Fruit fly (Drosophila melanogaster) whole organism, embryonic: ENCODE results near the gene CG10866.

Source experiments
- Abd-B ChIP-seq: fragments of 200-800 bp; sonication (Bioruptor generic); optimal IDR thresholded peaks from 2 replicates; lab custom pipeline; 2018; ENCODE audit warnings: missing biosample characterization, mild to moderate bottlenecking, missing genetic modification characterization, moderate library complexity
- BEAF-32 ChIP-seq: fragments of 200-800 bp; sonication (Bioruptor generic); optimal IDR thresholded peaks from 3 replicates; lab custom pipeline; 2017; ENCODE audit warnings: missing biosample characterization, missing genetic modification characterization, mild to moderate bottlenecking, moderate library complexity, missing genetic modification reagents
- CG13894 ChIP-seq: fragments of 200-800 bp; sonication (Bioruptor generic); optimal IDR thresholded peaks from 3 replicates; lab custom pipeline; 2018; ENCODE audit warnings: missing biosample characterization, mild to moderate bottlenecking, missing genetic modification characterization, moderate library complexity
- CG14441 ChIP-seq: fragments of 200-800 bp; sonication (Bioruptor generic); IDR thresholded peaks from 2 replicates; pipeline ENCODE4 v1.3.6; 2022; ENCODE audit warnings: missing biosample characterization, missing genetic modification characterization
- CG15514 ChIP-seq: fragments of 200-800 bp; sonication (Bioruptor generic); optimal IDR thresholded peaks from 3 replicates; lab custom pipeline; 2017; ENCODE audit warnings: missing biosample characterization, missing genetic modification characterization, mild to moderate bottlenecking, moderate library complexity, missing genetic modification reagents
- CG16815 ChIP-seq: fragments of 200-800 bp; sonication (Bioruptor generic); optimal IDR thresholded peaks from 3 replicates; lab custom pipeline; 2017; ENCODE audit warnings: missing biosample characterization, mild to moderate bottlenecking, missing genetic modification characterization
- CG17802 ChIP-seq: fragments of 200-800 bp; sonication (Bioruptor generic); optimal IDR thresholded peaks from 2 replicates; lab custom pipeline; 2018; ENCODE audit warnings: missing biosample characterization, mild to moderate bottlenecking, missing genetic modification characterization, moderate library complexity
- CG1792 ChIP-seq: fragments of 200-800 bp; sonication (Bioruptor generic); optimal IDR thresholded peaks from 2 replicates; lab custom pipeline; 2016; ENCODE audit warnings: missing biosample characterization, missing genetic modification characterization
- CG18599 ChIP-seq: fragments of 200-800 bp; sonication (Bioruptor generic); optimal IDR thresholded peaks from 3 replicates; lab custom pipeline; 2017; ENCODE audit warnings: missing biosample characterization, missing genetic modification characterization, mild to moderate bottlenecking, moderate library complexity, missing genetic modification reagents
- CG2120 ChIP-seq: fragments of 200-800 bp; sonication (Bioruptor generic); optimal IDR thresholded peaks from 3 replicates; lab custom pipeline; 2016; ENCODE audit warnings: missing biosample characterization, missing genetic modification characterization
- CG3838 ChIP-seq: fragments of 200-800 bp; sonication (Bioruptor generic); optimal IDR thresholded peaks from 3 replicates; lab custom pipeline; 2016; ENCODE audit warnings: missing biosample characterization, missing genetic modification characterization
- CG42726 ChIP-seq: fragments of 200-800 bp; sonication (Bioruptor generic); IDR thresholded peaks from 2 replicates; pipeline ENCODE4 v1.3.6; 2022; ENCODE audit warnings: missing biosample characterization, missing genetic modification characterization; ENCODE audit not compliant: partially characterized antibody
- CG4360 ChIP-seq: fragments of 200-800 bp; sonication (Bioruptor generic); IDR thresholded peaks from 2 replicates; pipeline ENCODE4 v1.3.6; 2022; ENCODE audit warnings: missing biosample characterization, missing genetic modification characterization
- CG4820 ChIP-seq: fragments of 200-800 bp; sonication (Bioruptor generic); optimal IDR thresholded peaks from 3 replicates; lab custom pipeline; 2016; ENCODE audit warnings: missing biosample characterization, missing genetic modification characterization
- CG7786 ChIP-seq: fragments of 200-800 bp; sonication (Bioruptor generic); optimal IDR thresholded peaks from 2 replicates; lab custom pipeline; 2016; ENCODE audit warnings: missing biosample characterization, missing genetic modification characterization
- CG7839 ChIP-seq: fragments of 200-800 bp; sonication (Bioruptor generic); optimal IDR thresholded peaks from 3 replicates; lab custom pipeline; 2018; ENCODE audit warnings: missing biosample characterization, mild to moderate bottlenecking, missing genetic modification characterization, moderate library complexity
- CG8281 ChIP-seq: fragments of 200-800 bp; sonication (Bioruptor generic); optimal IDR thresholded peaks from 2 replicates; lab custom pipeline; 2018; ENCODE audit warnings: missing biosample characterization, mild to moderate bottlenecking, missing genetic modification characterization, moderate library complexity
- Fer2 ChIP-seq: fragments of 200-800 bp; sonication (Bioruptor generic); optimal IDR thresholded peaks from 2 replicates; lab custom pipeline; 2018; ENCODE audit warnings: missing biosample characterization, mild to moderate bottlenecking, missing genetic modification characterization, moderate library complexity
- GATAe ChIP-seq: fragments of 200-800 bp; sonication (Bioruptor generic); conservative IDR thresholded peaks from 2 replicates; pipeline ENCODE4 v1.3.6; 2022; ENCODE audit warnings: missing biosample characterization, missing genetic modification characterization
- H15 ChIP-seq: fragments of 200-800 bp; sonication (Bioruptor generic); IDR thresholded peaks from 3 replicates; pipeline ENCODE4 v1.3.6; 2022; ENCODE audit warnings: missing biosample characterization, missing genetic modification characterization
- HLH3B ChIP-seq: fragments of 200-800 bp; sonication (Bioruptor generic); IDR thresholded peaks from 2 replicates; pipeline ENCODE4 v1.3.6; 2022; ENCODE audit warnings: missing biosample characterization, missing genetic modification characterization
- HmgZ ChIP-seq: fragments of 200-800 bp; sonication (Bioruptor generic); optimal IDR thresholded peaks from 2 replicates; lab custom pipeline; 2018; ENCODE audit warnings: missing biosample characterization, mild to moderate bottlenecking, missing genetic modification characterization
- Meics ChIP-seq: fragments of 200-800 bp; sonication (Bioruptor generic); optimal IDR thresholded peaks from 2 replicates; lab custom pipeline; 2017; ENCODE audit warnings: missing biosample characterization, mild to moderate bottlenecking, missing genetic modification characterization
- Ptx1 ChIP-seq: fragments of 200-800 bp; sonication (Bioruptor generic); IDR thresholded peaks from 2 replicates; pipeline ENCODE4 v1.3.6; 2022; ENCODE audit warnings: missing biosample characterization, missing genetic modification characterization
- Usf ChIP-seq: fragments of 200-800 bp; sonication (Bioruptor generic); optimal IDR thresholded peaks from 2 replicates; lab custom pipeline; 2017; ENCODE audit warnings: missing genotype, missing biosample characterization, missing genetic modification characterization
- ac ChIP-seq: fragments of 200-800 bp; sonication (Bioruptor generic); optimal IDR thresholded peaks from 3 replicates; lab custom pipeline; 2017; ENCODE audit warnings: missing biosample characterization, mild to moderate bottlenecking, missing genetic modification characterization
- chif ChIP-seq, 2 experiments: fragments of 200-800 bp; sonication (Bioruptor generic); optimal IDR thresholded peaks; 3 replicates each; lab custom pipeline; 2016; ENCODE audit warnings: missing biosample characterization in 2 of 2, missing genetic modification characterization in 2 of 2
- crp ChIP-seq, 2 experiments: fragments of 200-800 bp; sonication (Bioruptor generic); optimal IDR thresholded peaks; 2 replicates in 1 of 2; 3 replicates in 1 of 2; lab custom pipeline; 2017; ENCODE audit warnings: missing biosample characterization in 2 of 2, missing genetic modification characterization in 2 of 2, mild to moderate bottlenecking in 1 of 2, moderate library complexity in 1 of 2
- cwo ChIP-seq: fragments of 200-800 bp; sonication (Bioruptor generic); optimal IDR thresholded peaks from 3 replicates; lab custom pipeline; 2017; ENCODE audit warnings: missing biosample characterization, missing genetic modification characterization, mild to moderate bottlenecking, moderate library complexity, missing genetic modification reagents
- disco-r ChIP-seq: fragments of 200-800 bp; sonication (Bioruptor generic); optimal IDR thresholded peaks from 2 replicates; lab custom pipeline; 2016; ENCODE audit warnings: missing biosample characterization, missing genetic modification characterization
- ewg ChIP-seq: fragments of 200-800 bp; sonication (Bioruptor generic); optimal IDR thresholded peaks from 3 replicates; lab custom pipeline; 2017; ENCODE audit warnings: mild to moderate bottlenecking, missing biosample characterization, missing genetic modification reagents, missing genetic modification characterization
- gce ChIP-seq: fragments of 200-800 bp; sonication (Bioruptor generic); IDR thresholded peaks from 3 replicates; pipeline ENCODE4 v1.3.6; 2022; ENCODE audit warnings: missing biosample characterization, missing genetic modification characterization
- grau ChIP-seq: fragments of 200-800 bp; optimal IDR thresholded peaks from 3 replicates; lab custom pipeline; 2019; ENCODE audit warnings: missing biosample characterization, mild to moderate bottlenecking, missing genetic modification characterization, moderate library complexity
- grn ChIP-seq: fragments of 200-800 bp; sonication (Bioruptor generic); optimal IDR thresholded peaks from 3 replicates; lab custom pipeline; 2017; ENCODE audit warnings: missing biosample characterization, missing genetic modification characterization
- gsb ChIP-seq: fragments of 200-800 bp; sonication (Bioruptor generic); IDR thresholded peaks from 2 replicates; pipeline ENCODE4 v1.3.6; 2022; ENCODE audit warnings: missing biosample characterization, missing genetic modification characterization
- ham ChIP-seq: fragments of 200-800 bp; sonication (Bioruptor generic); IDR thresholded peaks from 2 replicates; pipeline ENCODE4 v1.3.6; 2022; ENCODE audit warnings: missing biosample characterization, missing genetic modification characterization
- mirr ChIP-seq: fragments of 200-800 bp; sonication (Bioruptor generic); optimal IDR thresholded peaks from 3 replicates; lab custom pipeline; 2018; ENCODE audit warnings: missing biosample characterization, mild to moderate bottlenecking, missing genetic modification characterization
- nau ChIP-seq: fragments of 200-800 bp; sonication (Bioruptor generic); optimal IDR thresholded peaks from 3 replicates; lab custom pipeline; 2017; ENCODE audit warnings: missing biosample characterization, mild to moderate bottlenecking, missing genetic modification characterization, missing genetic modification reagents
- nerfin-1 ChIP-seq: fragments of 200-800 bp; sonication (Bioruptor generic); optimal IDR thresholded peaks from 3 replicates; lab custom pipeline; 2019; ENCODE audit warnings: missing biosample characterization, mild to moderate bottlenecking, missing genetic modification characterization, moderate library complexity
- nmo ChIP-seq: fragments of 200-800 bp; sonication (Bioruptor generic); optimal IDR thresholded peaks from 2 replicates; lab custom pipeline; 2018; ENCODE audit warnings: missing biosample characterization, mild to moderate bottlenecking, missing genetic modification characterization, moderate library complexity
- oc ChIP-seq: fragments of 200-800 bp; sonication (Bioruptor generic); optimal IDR thresholded peaks from 2 replicates; lab custom pipeline; 2018; ENCODE audit warnings: missing biosample characterization, mild to moderate bottlenecking, missing genetic modification characterization, moderate library complexity
- pfk ChIP-seq: fragments of 200-800 bp; sonication (Bioruptor generic); optimal IDR thresholded peaks from 2 replicates; lab custom pipeline; 2018; ENCODE audit warnings: missing biosample characterization, mild to moderate bottlenecking, missing genetic modification characterization, moderate library complexity
- prd ChIP-seq, 3 experiments: fragments of >200 bp in 2 of 3; fragments of 200-800 bp in 1 of 3; sonication (Bioruptor generic) in 1 of 3; optimal IDR thresholded peaks in 2 of 3; IDR thresholded peaks in 1 of 3; 2 replicates in 2 of 3; 3 replicates in 1 of 3; pipeline versions ENCODE4 v1.3.6 to Lab custom; 2017 to 2022; ENCODE audit warnings: missing biosample characterization in 1 of 3, missing genetic modification characterization in 1 of 3
- seq ChIP-seq: fragments of 200-800 bp; sonication (Bioruptor generic); IDR thresholded peaks from 2 replicates; pipeline ENCODE4 v1.3.6; 2022; ENCODE audit warnings: missing biosample characterization, missing genetic modification characterization
- sisA ChIP-seq: fragments of 200-800 bp; sonication (Bioruptor generic); IDR thresholded peaks from 2 replicates; pipeline ENCODE4 v1.3.6; 2022; ENCODE audit warnings: missing biosample characterization, missing genetic modification characterization
- sna ChIP-seq: fragments of 200-800 bp; sonication (Bioruptor generic); IDR thresholded peaks from 2 replicates; pipeline ENCODE4 v1.3.6; 2022; ENCODE audit warnings: missing biosample characterization, missing genetic modification characterization; ENCODE audit not compliant: partially characterized antibody
- tll ChIP-seq, 2 experiments: fragments of 200-800 bp in 1 of 2; fragments of >200 bp in 1 of 2; sonication (Bioruptor generic) in 1 of 2; optimal IDR thresholded peaks; 2 replicates each; lab custom pipeline; 2017 to 2019; ENCODE audit warnings: missing biosample characterization in 2 of 2, missing genetic modification characterization in 2 of 2, mild to moderate bottlenecking in 1 of 2, moderate library complexity in 1 of 2
- trem ChIP-seq: fragments of 200-800 bp; optimal IDR thresholded peaks from 3 replicates; lab custom pipeline; 2019; ENCODE audit warnings: missing biosample characterization, mild to moderate bottlenecking, missing genetic modification characterization, moderate library complexity

The CG10866 gene

DNA sequence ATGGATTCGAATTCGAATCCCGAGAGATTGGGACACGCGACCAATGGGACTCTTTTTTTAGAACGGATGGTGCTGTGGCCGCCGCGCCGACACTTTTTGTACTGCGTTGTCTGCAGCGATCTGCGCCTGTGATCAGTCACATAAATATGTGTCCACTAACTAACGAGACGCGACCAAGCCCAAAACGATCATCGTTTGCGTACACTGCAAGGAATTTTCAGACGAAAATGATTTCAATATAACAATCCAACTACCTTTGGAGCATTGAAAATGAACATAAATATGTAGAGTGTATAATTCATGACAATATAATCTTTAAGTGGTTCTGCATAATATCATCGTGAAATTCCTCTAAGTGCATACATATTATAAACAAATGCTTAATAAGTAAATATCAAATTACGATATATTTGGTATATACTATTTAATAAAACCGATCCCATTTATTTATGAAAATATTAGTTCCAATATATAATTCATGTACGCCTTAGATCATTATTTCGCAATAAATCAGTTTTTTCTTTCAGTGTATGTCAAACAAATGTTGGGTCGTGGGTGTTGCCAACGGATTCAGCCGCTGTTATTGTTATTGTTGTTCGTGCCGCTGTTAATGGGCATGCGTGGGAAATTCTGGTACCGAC lies 2.1 kb downstream of the CG10866 start, which contains the start of gene Eip63F-1 (continued):
- peak; percentile 19; the same call in 1 of the 2 replicates for TF ChIP-seq seq (GFP tag; lab: Robert Waterston, UW)
- TF ChIP-seq CG4820 (GFP tag; lab: Kevin White, UChicago) = peak; percentile 35
- peak; percentile 79 for TF ChIP-seq grau (tag; lab: Kevin White, UChicago)
- TF ChIP-seq CG7839 = peak; percentile 40
- no peak for TF ChIP-seq disco-r
- TF ChIP-seq Abd-B (GFP tag; lab: Kevin White, UChicago) = peak; percentile 45
- no peak for TF ChIP-seq GATAe (GFP tag; lab: Robert Waterston, UW)
- TF ChIP-seq CG3838 = no peak
- TF ChIP-seq ham (GFP tag; lab: Robert Waterston, UW) = no peak
- TF ChIP-seq CG8281 = peak; percentile 38
- peak; percentile 32 for TF ChIP-seq ewg
- TF ChIP-seq crp (GFP tag; optimal IDR thresholded peaks at IDR 0.05; lab: Kevin White, UChicago) = no peak
- TF ChIP-seq sisA (GFP tag; lab: Robert Waterston, UW) = peak; percentile 56
- no peak for TF ChIP-seq CG13894
- TF ChIP-seq CG15514 (GFP tag; lab: Kevin White, UChicago) = peak; percentile 8
- TF ChIP-seq CG42726 (GFP tag; lab: Robert Waterston, UW) = no peak
- TF ChIP-seq CG4360 (GFP tag; lab: Robert Waterston, UW) = no peak
- TF ChIP-seq pfk (GFP tag; lab: Kevin White, UChicago) = no peak
- peak; percentile 80 for TF ChIP-seq nmo (GFP tag; lab: Kevin White, UChicago)
- TF ChIP-seq tll (GFP tag; optimal IDR thresholded peaks at IDR 0.05; lab: Kevin White, UChicago) = no peak
- no peak for TF ChIP-seq CG17802 (tag; lab: Kevin White, UChicago)
- no peak for TF ChIP-seq prd (optimal IDR thresholded peaks at IDR 0.05; lab: Kevin White, UChicago)
- TF ChIP-seq prd (GFP tag; IDR thresholded peaks at IDR 0.05; lab: Robert Waterston, UW) = 0 out of 3 replicates have a peak, but pooled peaks have one; percentile 12
- TF ChIP-seq Ptx1 (GFP tag; lab: Robert Waterston, UW) = peak; percentile 48
- TF ChIP-seq chif (GFP tag; optimal IDR thresholded peaks at IDR 0.05; lab: Kevin White, UChicago) = no peak
- TF ChIP-seq gsb = no peak
- peak; percentile 45 for TF ChIP-seq Usf
- no peak for TF ChIP-seq H15 (GFP tag; lab: Robert Waterston, UW)
- TF ChIP-seq BEAF-32 (GFP tag; lab: Kevin White, UChicago) = no peak
- TF ChIP-seq CG18599 (GFP tag; lab: Kevin White, UChicago) = peak; percentile 74
- peak; percentile 53 for TF ChIP-seq cwo
- peak; percentile 31 for TF ChIP-seq CG7786 (GFP tag; lab: Kevin White, UChicago)
- TF ChIP-seq sna (GFP tag; lab: Robert Waterston, UW) = no peak
- no peak for TF ChIP-seq oc
- peak; percentile 0 for TF ChIP-seq CG16815 (GFP tag; lab: Kevin White, UChicago)
- TF ChIP-seq Fer2 = no peak
- TF ChIP-seq nerfin-1 (tag; lab: Kevin White, UChicago) = peak; percentile 56
- peak; percentile 2 for TF ChIP-seq CG1792 (GFP tag; lab: Kevin White, UChicago)
- peak; percentile 78 for TF ChIP-seq Meics (GFP tag; lab: Kevin White, UChicago)
- no peak for TF ChIP-seq ac
- peak; percentile 39 for TF ChIP-seq nau
- no peak for TF ChIP-seq grn
- TF ChIP-seq CG2120 (GFP tag; lab: Kevin White, UChicago) = peak; percentile 58
- no peak for TF ChIP-seq mirr (GFP tag; lab: Kevin White, UChicago)
- no peak for TF ChIP-seq gce (GFP tag; lab: Robert Waterston, UW)
- TF ChIP-seq CG14441 (GFP tag; lab: Robert Waterston, UW) = no peak
- peak; percentile 46 for TF ChIP-seq HmgZ (tag; lab: Kevin White, UChicago)
- TF ChIP-seq trem (tag; lab: Kevin White, UChicago) = peak; percentile 28
- peak; percentile 56 for TF ChIP-seq HLH3B
